Fruit fly (Drosophila melanogaster) whole organism, embryonic: ENCODE results near the gene CG5934.

Experiments
- Antp ChIP-seq: fragments of 200-800 bp; sonication (Bioruptor generic); optimal IDR thresholded peaks from 3 replicates; lab custom pipeline; 2016; ENCODE audit warnings: missing biosample characterization, missing genetic modification characterization
- BtbVII ChIP-seq: fragments of 200-800 bp; sonication (Bioruptor generic); optimal IDR thresholded peaks from 3 replicates; lab custom pipeline; 2017; ENCODE audit warnings: missing biosample characterization, mild to moderate bottlenecking, missing genetic modification characterization
- CG10959 ChIP-seq: fragments of 200-800 bp; sonication (Bioruptor generic); IDR thresholded peaks from 2 replicates; pipeline ENCODE4 v1.3.6; 2022; ENCODE audit warnings: missing biosample characterization, missing genetic modification characterization
- CG11695 ChIP-seq: fragments of 200-800 bp; sonication (Bioruptor generic); IDR thresholded peaks from 3 replicates; pipeline ENCODE4 v1.3.6; 2022; ENCODE audit warnings: missing biosample characterization, missing genetic modification characterization
- CG11696 ChIP-seq: fragments of 200-800 bp; sonication (Bioruptor generic); IDR thresholded peaks from 2 replicates; pipeline ENCODE4 v1.3.6; 2022; ENCODE audit warnings: missing biosample characterization, missing genetic modification characterization
- CG14710 ChIP-seq: fragments of 200-800 bp; sonication (Bioruptor generic); optimal IDR thresholded peaks from 3 replicates; lab custom pipeline; 2019; ENCODE audit warnings: missing biosample characterization, mild to moderate bottlenecking, missing genetic modification characterization, moderate library complexity
- CG16815 ChIP-seq: fragments of 200-800 bp; sonication (Bioruptor generic); optimal IDR thresholded peaks from 3 replicates; lab custom pipeline; 2017; ENCODE audit warnings: missing biosample characterization, mild to moderate bottlenecking, missing genetic modification characterization
- CG17186 ChIP-seq: fragments of 200-800 bp; sonication (Bioruptor generic); optimal IDR thresholded peaks from 3 replicates; lab custom pipeline; 2017; ENCODE audit warnings: missing biosample characterization, missing genetic modification reagents, missing genetic modification characterization
- CG17361 ChIP-seq: fragments of 200-800 bp; sonication (Bioruptor generic); IDR thresholded peaks from 3 replicates; pipeline ENCODE4 v1.3.6; 2022; ENCODE audit warnings: missing biosample characterization, missing genetic modification characterization
- CG17912 ChIP-seq: fragments of 200-800 bp; sonication (Bioruptor generic); optimal IDR thresholded peaks from 2 replicates; lab custom pipeline; 2018; ENCODE audit warnings: missing biosample characterization, mild to moderate bottlenecking, missing genetic modification characterization
- CG18599 ChIP-seq: fragments of 200-800 bp; sonication (Bioruptor generic); optimal IDR thresholded peaks from 3 replicates; lab custom pipeline; 2017; ENCODE audit warnings: missing biosample characterization, missing genetic modification characterization, mild to moderate bottlenecking, moderate library complexity, missing genetic modification reagents
- CG4360 ChIP-seq: fragments of 200-800 bp; sonication (Bioruptor generic); IDR thresholded peaks from 2 replicates; pipeline ENCODE4 v1.3.6; 2022; ENCODE audit warnings: missing biosample characterization, missing genetic modification characterization
- CG4424 ChIP-seq: fragments of 200-800 bp; sonication (Bioruptor generic); optimal IDR thresholded peaks from 3 replicates; lab custom pipeline; 2016; ENCODE audit warnings: missing biosample characterization, missing genetic modification characterization
- CG4617 ChIP-seq: fragments of 200-800 bp; sonication (Bioruptor generic); optimal IDR thresholded peaks from 3 replicates; lab custom pipeline; 2016; ENCODE audit warnings: missing biosample characterization, missing genetic modification characterization, borderline replicate concordance
- CG5953 ChIP-seq: fragments of 200-800 bp; sonication (Bioruptor generic); IDR thresholded peaks from 2 replicates; pipeline ENCODE4 v1.3.6; 2022; ENCODE audit warnings: missing biosample characterization, missing genetic modification characterization
- CG6254 ChIP-seq: fragments of 200-800 bp; sonication (Bioruptor generic); optimal IDR thresholded peaks from 3 replicates; lab custom pipeline; 2017; ENCODE audit warnings: mild to moderate bottlenecking, missing biosample characterization, missing genetic modification reagents, missing genetic modification characterization
- CG6813 ChIP-seq: fragments of 200-800 bp; sonication (Bioruptor generic); optimal IDR thresholded peaks from 2 replicates; lab custom pipeline; 2017; ENCODE audit warnings: missing biosample characterization, missing genetic modification characterization, mild to moderate bottlenecking, moderate library complexity, missing genetic modification reagents
- CG7987 ChIP-seq: fragments of 200-800 bp; sonication (Bioruptor generic); optimal IDR thresholded peaks from 2 replicates; lab custom pipeline; 2018; ENCODE audit warnings: missing biosample characterization, mild to moderate bottlenecking, missing genetic modification characterization, moderate library complexity
- CG8944 ChIP-seq: fragments of 200-800 bp; sonication (Bioruptor generic); optimal IDR thresholded peaks from 3 replicates; lab custom pipeline; 2016; ENCODE audit warnings: missing biosample characterization, missing genetic modification characterization
- Camta ChIP-seq: fragments of 200-800 bp; sonication (Bioruptor generic); optimal IDR thresholded peaks from 2 replicates; lab custom pipeline; 2016; ENCODE audit warnings: missing biosample characterization, missing genetic modification characterization
- Dek ChIP-seq: fragments of 200-800 bp; sonication (Bioruptor generic); optimal IDR thresholded peaks from 3 replicates; lab custom pipeline; 2019; ENCODE audit warnings: missing biosample characterization, mild to moderate bottlenecking, missing genetic modification characterization, moderate library complexity
- H2.0 ChIP-seq: fragments of 200-800 bp; sonication (Bioruptor generic); IDR thresholded peaks from 2 replicates; pipeline ENCODE4 v1.3.6; 2022; ENCODE audit warnings: missing biosample characterization, missing genetic modification characterization
- Hey ChIP-seq: fragments of 200-800 bp; sonication (Bioruptor generic); optimal IDR thresholded peaks from 3 replicates; lab custom pipeline; 2018; ENCODE audit warnings: missing biosample characterization, mild to moderate bottlenecking, missing genetic modification characterization
- Hr3 ChIP-seq: fragments of 200-800 bp; sonication (Bioruptor generic); optimal IDR thresholded peaks from 3 replicates; lab custom pipeline; 2016; ENCODE audit warnings: missing biosample characterization, missing genetic modification characterization
- Hr78 ChIP-seq, 2 experiments: fragments of 200-800 bp in 1 of 2; fragments of >200 bp in 1 of 2; sonication (Bioruptor generic) in 1 of 2; optimal IDR thresholded peaks; 2 replicates each; lab custom pipeline; 2017 to 2019; ENCODE audit warnings: missing biosample characterization in 2 of 2, missing genetic modification characterization in 2 of 2, mild to moderate bottlenecking in 1 of 2, moderate library complexity in 1 of 2
- Hsf ChIP-seq: fragments of 200-800 bp; sonication (Bioruptor generic); optimal IDR thresholded peaks from 3 replicates; lab custom pipeline; 2016; ENCODE audit warnings: missing biosample characterization, missing genetic modification characterization
- Lim3 ChIP-seq: fragments of 200-800 bp; sonication (Bioruptor generic); IDR thresholded peaks from 2 replicates; pipeline ENCODE4 v1.3.6; 2022; ENCODE audit warnings: missing biosample characterization, missing genetic modification characterization
- NC2α ChIP-seq: fragments of 200-800 bp; sonication (Bioruptor generic); optimal IDR thresholded peaks from 2 replicates; lab custom pipeline; 2016; ENCODE audit warnings: missing biosample characterization, missing genetic modification characterization
- PHDP ChIP-seq: fragments of 200-800 bp; sonication (Bioruptor generic); optimal IDR thresholded peaks from 3 replicates; lab custom pipeline; 2018; ENCODE audit warnings: missing biosample characterization, mild to moderate bottlenecking, missing genetic modification characterization, moderate library complexity
- Ssrp ChIP-seq: fragments of 200-800 bp; sonication (Bioruptor generic); optimal IDR thresholded peaks from 2 replicates; lab custom pipeline; 2018; ENCODE audit warnings: missing biosample characterization, mild to moderate bottlenecking, missing genetic modification characterization, moderate library complexity
- Usf ChIP-seq: fragments of 200-800 bp; sonication (Bioruptor generic); optimal IDR thresholded peaks from 2 replicates; lab custom pipeline; 2017; ENCODE audit warnings: missing genotype, missing biosample characterization, missing genetic modification characterization
- bcd ChIP-seq: fragments of 200-800 bp; sonication (Bioruptor generic); optimal IDR thresholded peaks from 2 replicates; lab custom pipeline; 2017; ENCODE audit warnings: missing biosample characterization, mild to moderate bottlenecking, missing genetic modification characterization
- cad ChIP-seq: fragments of >200 bp; optimal IDR thresholded peaks from 2 replicates; lab custom pipeline; 2017; ENCODE audit warnings: missing biosample characterization, missing genetic modification characterization
- corto ChIP-seq: fragments of 200-800 bp; sonication (Bioruptor generic); optimal IDR thresholded peaks from 2 replicates; lab custom pipeline; 2016; ENCODE audit warnings: missing biosample characterization, mild to moderate bottlenecking, missing genetic modification characterization, moderate library complexity
- cwo ChIP-seq: fragments of 200-800 bp; sonication (Bioruptor generic); optimal IDR thresholded peaks from 3 replicates; lab custom pipeline; 2017; ENCODE audit warnings: missing biosample characterization, missing genetic modification characterization, mild to moderate bottlenecking, moderate library complexity, missing genetic modification reagents
- dmrt99B ChIP-seq: fragments of 200-800 bp; sonication (Bioruptor generic); optimal IDR thresholded peaks from 2 replicates; lab custom pipeline; 2018; ENCODE audit warnings: missing biosample characterization, mild to moderate bottlenecking, missing genetic modification characterization, moderate library complexity
- gt ChIP-seq: fragments of 200-800 bp; sonication (Bioruptor generic); IDR thresholded peaks from 2 replicates; pipeline ENCODE4 v1.3.6; 2022; ENCODE audit warnings: missing biosample characterization, missing genetic modification characterization
- insv ChIP-seq, 2 experiments: fragments of 200-800 bp; sonication (Bioruptor generic); optimal IDR thresholded peaks; 3 replicates each; lab custom pipeline; 2016 to 2018; ENCODE audit warnings: missing biosample characterization in 2 of 2, missing genetic modification characterization in 2 of 2
- lola ChIP-seq, 3 experiments: fragments of >200 bp in 2 of 3; fragments of 200-800 bp in 1 of 3; sonication (Bioruptor generic) in 1 of 3; optimal IDR thresholded peaks; 2 replicates each; lab custom pipeline; 2017 to 2019; ENCODE audit warnings: missing biosample characterization in 3 of 3, missing genetic modification characterization in 3 of 3, mild to moderate bottlenecking in 1 of 3, moderate library complexity in 1 of 3
- pnt ChIP-seq: fragments of 200-800 bp; sonication (Bioruptor generic); optimal IDR thresholded peaks from 3 replicates; lab custom pipeline; 2016; ENCODE audit warnings: missing biosample characterization, missing genetic modification characterization
- prd ChIP-seq, 3 experiments: fragments of >200 bp in 2 of 3; fragments of 200-800 bp in 1 of 3; sonication (Bioruptor generic) in 1 of 3; optimal IDR thresholded peaks in 2 of 3; IDR thresholded peaks in 1 of 3; 2 replicates in 2 of 3; 3 replicates in 1 of 3; pipeline versions ENCODE4 v1.3.6 to Lab custom; 2017 to 2022; ENCODE audit warnings: missing biosample characterization in 1 of 3, missing genetic modification characterization in 1 of 3
- rib ChIP-seq: fragments of 200-800 bp; sonication (Bioruptor generic); IDR thresholded peaks from 2 replicates; pipeline ENCODE4 v1.3.6; 2022; ENCODE audit warnings: missing biosample characterization, missing genetic modification characterization
- sima ChIP-seq: fragments of 200-800 bp; sonication (Bioruptor generic); optimal IDR thresholded peaks from 2 replicates; lab custom pipeline; 2016; ENCODE audit warnings: missing biosample characterization, missing genetic modification characterization
- sqz ChIP-seq: fragments of 200-800 bp; sonication (Bioruptor generic); optimal IDR thresholded peaks from 3 replicates; lab custom pipeline; 2018; ENCODE audit warnings: missing biosample characterization, mild to moderate bottlenecking, missing genetic modification characterization
- tin ChIP-seq: fragments of 200-800 bp; sonication (Bioruptor generic); optimal IDR thresholded peaks from 3 replicates; lab custom pipeline; 2016; ENCODE audit warnings: missing biosample characterization, missing genetic modification characterization
- z ChIP-seq: fragments of 200-800 bp; sonication (Bioruptor generic); IDR thresholded peaks from 3 replicates; pipeline ENCODE4 v1.3.6; 2022; ENCODE audit warnings: missing biosample characterization, missing genetic modification characterization
- zfh2 ChIP-seq: fragments of 200-800 bp; sonication (Bioruptor generic); optimal IDR thresholded peaks from 2 replicates; lab custom pipeline; 2016; ENCODE audit warnings: missing biosample characterization, missing genetic modification characterization

Gene CG5934

dm6 chr3R:27289638-27290037, 16.1 kb downstream of the CG5934 start (continued):
- TF ChIP-seq Antp (GFP tag; lab: Kevin White, UChicago) (peak; percentile 12), cwo (GFP tag; lab: Kevin White, UChicago) (peak; percentile 56), sima (GFP tag; lab: Kevin White, UChicago) (no peak), dmrt99B (tag; lab: Kevin White, UChicago) (peak; percentile 35), Ssrp (peak; percentile 25), gt (GFP tag; lab: Robert Waterston, UW) (no peak), tin (GFP tag; lab: Kevin White, UChicago) (peak; percentile 11), rib (GFP tag; lab: Robert Waterston, UW) (no peak), CG10959 (GFP tag; lab: Robert Waterston, UW) (no peak), lola (GFP tag; optimal IDR thresholded peaks at IDR 0.05; lab: Kevin White, UChicago) (peak in 1 of 3 experiments; percentile 37), prd (optimal IDR thresholded peaks at IDR 0.05; lab: Kevin White, UChicago) (no peak), prd (GFP tag; IDR thresholded peaks at IDR 0.05; lab: Robert Waterston, UW) (peak; percentile 38; the same call in 2 of the 3 replicates), BtbVII (peak; percentile 12), CG16815 (GFP tag; lab: Kevin White, UChicago) (peak; percentile 13), CG11695 (GFP tag; lab: Robert Waterston, UW) (0 out of 3 replicates have a peak, but pooled peaks have one; percentile 27)

- TF ChIP-seq CG17361 (GFP tag; lab: Robert Waterston, UW) (peak; percentile 61), CG4424 (GFP tag; lab: Kevin White, UChicago) (peak; percentile 52), CG11696 (GFP tag; lab: Robert Waterston, UW) (peak; percentile 31; the same call in 1 of the 2 replicates), CG14710 (peak; percentile 44), Usf (GFP tag; lab: Kevin White, UChicago) (peak; percentile 81), NC2α (GFP tag; lab: Kevin White, UChicago) (no peak), sqz (GFP tag; lab: Kevin White, UChicago) (no peak), pnt (GFP tag; lab: Kevin White, UChicago) (no peak), Dek (tag; lab: Kevin White, UChicago) (peak; percentile 72), bcd (GFP tag; lab: Kevin White, UChicago) (peak; percentile 82), CG8944 (peak; percentile 25), z (GFP tag; lab: Robert Waterston, UW) (no peak), zfh2 (GFP tag; lab: Kevin White, UChicago) (peak; percentile 88), Hsf (GFP tag; lab: Kevin White, UChicago) (peak; percentile 71), CG7987 (GFP tag; lab: Kevin White, UChicago) (peak; percentile 10), gt (GFP tag; lab: Robert Waterston, UW) (no peak), CG18599 (peak; percentile 95), CG6254 (GFP tag; lab: Kevin White, UChicago) (no peak), CG17912 (no peak), insv (GFP tag; optimal IDR thresholded peaks at IDR 0.05; lab: Kevin White, UChicago) (no peak), cad (GFP tag; lab: Kevin White, UChicago) (no peak), Camta (peak; percentile 35), H2.0 (GFP tag; lab: Robert Waterston, UW) (peak; percentile 67), CG17186 (no peak), CG6813 (GFP tag; lab: Kevin White, UChicago) (no peak), Lim3 (GFP tag; lab: Robert Waterston, UW) (no peak), CG5953 (GFP tag; lab: Robert Waterston, UW) (no peak), CG10959 (GFP tag; lab: Robert Waterston, UW) (no peak), CG4360 (GFP tag; lab: Robert Waterston, UW) (no peak), Hr78 (GFP tag; optimal IDR thresholded peaks at IDR 0.05; lab: Kevin White, UChicago) (peak in 1 of 2 experiments; percentile 12), PHDP (peak; percentile 80), Hr3 (GFP tag; lab: Kevin White, UChicago) (peak; percentile 58), Hey (tag; lab: Kevin White, UChicago) (no peak), CG4617 (no peak), corto (GFP tag; lab: Kevin White, UChicago) (no peak)
Measured at dm6 chr3R:27292159-27292880, 18.8 kb downstream of the CG5934 start, which contains the start of gene CG3348. Gene CG3348 (minus strand): TSS chr3R:27292209.
